Worm (Caenorhabditis elegans) whole organism, mixed stage, embryonic: ENCODE results near the gene Y48A6B.3.

Source experiments
- ceh-39 ChIP-seq: fragments of 150-350 bp; optimal IDR thresholded peaks from 2 replicates; lab custom pipeline; 2014; ENCODE audit warnings: missing biosample characterization, missing genetic modification characterization
- cnd-1 ChIP-seq: fragments of 200-800 bp; sonication (Bioruptor generic); optimal IDR thresholded peaks from 2 replicates; lab custom pipeline; 2018; ENCODE audit warnings: mild to moderate bottlenecking, missing genetic modification characterization, missing compliant biosample characterization
- drap-1 ChIP-seq: fragments of 200-800 bp; sonication (Bioruptor generic); optimal IDR thresholded peaks from 3 replicates; lab custom pipeline; 2018; ENCODE audit warnings: mild to moderate bottlenecking, missing genetic modification characterization, missing compliant biosample characterization
- ham-2 ChIP-seq: fragments of 200-800 bp; sonication (Bioruptor generic); optimal IDR thresholded peaks from 2 replicates; lab custom pipeline; 2018; ENCODE audit warnings: mild to moderate bottlenecking, missing genetic modification characterization, missing compliant biosample characterization
- lsy-2 ChIP-seq: fragments of 150-350 bp; optimal IDR thresholded peaks from 2 replicates; lab custom pipeline; 2014; ENCODE audit warnings: missing biosample characterization, missing genetic modification characterization
- mep-1 ChIP-seq: fragments of 150-350 bp; optimal IDR thresholded peaks from 2 replicates; lab custom pipeline; 2017; ENCODE audit warnings: missing biosample characterization, missing genetic modification reagents, missing genetic modification characterization, inconsistent platforms
- nhr-237 ChIP-seq: fragments of 150-350 bp; optimal IDR thresholded peaks from 2 replicates; lab custom pipeline; 2014; ENCODE audit warnings: missing biosample characterization, missing genetic modification characterization
- nhr-76 ChIP-seq: sonication (generic microtip); optimal IDR thresholded peaks from 2 replicates; lab custom pipeline; 2017; ENCODE audit warnings: missing biosample characterization, missing genetic modification characterization
- sem-2 ChIP-seq: fragments of 200-800 bp; sonication (Bioruptor generic); optimal IDR thresholded peaks from 2 replicates; lab custom pipeline; 2018; ENCODE audit warnings: mild to moderate bottlenecking, missing genetic modification characterization, missing compliant biosample characterization
- snpc-4 ChIP-seq: fragments of 150-350 bp; optimal IDR thresholded peaks from 2 replicates; lab custom pipeline; 2014; ENCODE audit warnings: missing biosample characterization, missing genetic modification characterization
- unc-39 ChIP-seq: fragments of 150-350 bp; optimal IDR thresholded peaks from 2 replicates; lab custom pipeline; 2014; ENCODE audit warnings: missing biosample characterization, missing genetic modification characterization

DNA sequence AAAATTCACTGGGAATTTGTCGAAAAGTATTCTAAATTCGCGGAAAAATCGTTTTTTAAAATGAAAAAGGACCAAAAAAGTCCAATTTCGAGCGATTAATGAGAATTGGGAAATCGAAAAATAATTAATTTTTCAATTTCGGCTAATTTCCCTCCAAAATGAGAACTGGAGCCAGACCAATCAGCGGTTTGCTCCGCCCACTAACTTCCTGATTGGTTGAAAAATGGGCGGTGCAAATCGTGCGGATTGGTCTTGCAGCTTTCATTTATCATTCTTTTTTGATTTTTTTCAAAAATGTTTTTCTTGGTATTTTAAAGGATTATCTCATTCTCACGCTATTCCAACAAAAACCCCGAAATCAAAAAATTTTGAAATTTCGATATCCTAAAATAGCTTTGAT, 46.0 kb downstream of the Y48A6B.3 start:
- no peak for TF ChIP-seq nhr-76 (tag; lab: Kevin White, UChicago)
- TF ChIP-seq lsy-2 (tag; lab: Kevin White, UChicago): no peak
- TF ChIP-seq unc-39 (tag; lab: Kevin White, UChicago): no peak
- no peak for TF ChIP-seq mep-1
- no peak for TF ChIP-seq ham-2 (GFP tag; lab: Kevin White, UChicago)
- no peak for TF ChIP-seq nhr-237 (tag; lab: Kevin White, UChicago)
- TF ChIP-seq ceh-39 (tag; lab: Kevin White, UChicago): no peak
- no peak for TF ChIP-seq snpc-4
- TF ChIP-seq cnd-1 (tag; lab: Kevin White, UChicago): no peak
- no peak for TF ChIP-seq drap-1
- TF ChIP-seq sem-2 (GFP tag; lab: Kevin White, UChicago): no peak
